Fruit fly (Drosophila melanogaster) whole organism, embryonic: ENCODE measurements around the gene CG6983.

ENCODE experiments used
- BtbVII ChIP-seq: fragments of 200-800 bp; sonication (Bioruptor generic); optimal IDR thresholded peaks from 3 replicates; lab custom pipeline; 2017; ENCODE audit warnings: missing biosample characterization, mild to moderate bottlenecking, missing genetic modification characterization
- CG11093 ChIP-seq: fragments of 200-800 bp; sonication (Bioruptor generic); IDR thresholded peaks from 3 replicates; pipeline ENCODE4 v1.3.6; 2022; ENCODE audit warnings: missing biosample characterization, missing genetic modification characterization
- CG12391 ChIP-seq: fragments of 200-800 bp; sonication (Bioruptor generic); optimal IDR thresholded peaks from 3 replicates; lab custom pipeline; 2018; ENCODE audit warnings: missing biosample characterization, mild to moderate bottlenecking, missing genetic modification characterization, moderate library complexity
- CG1602 ChIP-seq: fragments of 200-800 bp; sonication (Bioruptor generic); optimal IDR thresholded peaks from 3 replicates; lab custom pipeline; 2016; ENCODE audit warnings: missing biosample characterization, missing genetic modification characterization
- CG17385 ChIP-seq: fragments of 200-800 bp; sonication (Bioruptor generic); optimal IDR thresholded peaks from 3 replicates; lab custom pipeline; 2018; ENCODE audit warnings: missing biosample characterization, mild to moderate bottlenecking, missing genetic modification characterization
- CG1792 ChIP-seq: fragments of 200-800 bp; sonication (Bioruptor generic); optimal IDR thresholded peaks from 2 replicates; lab custom pipeline; 2016; ENCODE audit warnings: missing biosample characterization, missing genetic modification characterization
- CG2712 ChIP-seq: fragments of 200-800 bp; optimal IDR thresholded peaks from 3 replicates; lab custom pipeline; 2019; ENCODE audit warnings: missing biosample characterization, mild to moderate bottlenecking, missing genetic modification characterization, moderate library complexity
- CG32772 ChIP-seq: fragments of 200-800 bp; sonication (Bioruptor generic); IDR thresholded peaks from 2 replicates; pipeline ENCODE4 v1.3.6; 2022; ENCODE audit warnings: missing biosample characterization, missing genetic modification characterization
- CG34422 ChIP-seq: fragments of 200-800 bp; sonication (Bioruptor generic); IDR thresholded peaks from 3 replicates; pipeline ENCODE4 v1.3.6; 2022; ENCODE audit warnings: missing biosample characterization, missing genetic modification characterization
- CG4404 ChIP-seq: fragments of 200-800 bp; sonication (Bioruptor generic); IDR thresholded peaks from 2 replicates; pipeline ENCODE4 v1.3.6; 2022; ENCODE audit warnings: missing biosample characterization, missing genetic modification characterization
- CG4424 ChIP-seq: fragments of 200-800 bp; sonication (Bioruptor generic); optimal IDR thresholded peaks from 3 replicates; lab custom pipeline; 2016; ENCODE audit warnings: missing biosample characterization, missing genetic modification characterization
- CG4730 ChIP-seq: fragments of 200-800 bp; sonication (Bioruptor generic); IDR thresholded peaks from 2 replicates; pipeline ENCODE4 v1.3.6; 2022; ENCODE audit warnings: missing biosample characterization, missing genetic modification characterization
- D19A ChIP-seq: fragments of 200-800 bp; optimal IDR thresholded peaks from 3 replicates; lab custom pipeline; 2019; ENCODE audit warnings: missing biosample characterization, mild to moderate bottlenecking, missing genetic modification characterization, moderate library complexity
- Dek ChIP-seq: fragments of 200-800 bp; sonication (Bioruptor generic); optimal IDR thresholded peaks from 3 replicates; lab custom pipeline; 2019; ENCODE audit warnings: missing biosample characterization, mild to moderate bottlenecking, missing genetic modification characterization, moderate library complexity
- Dll ChIP-seq: fragments of 200-800 bp; sonication (Bioruptor generic); IDR thresholded peaks from 4 replicates; pipeline ENCODE4 v1.3.6; 2022; ENCODE audit warnings: missing biosample characterization, missing genetic modification characterization; ENCODE audit not compliant: partially characterized antibody
- Drgx ChIP-seq: fragments of 200-800 bp; sonication (Bioruptor generic); IDR thresholded peaks from 2 replicates; pipeline ENCODE4 v1.3.6; 2022; ENCODE audit warnings: missing biosample characterization, missing genetic modification characterization
- HmgD ChIP-seq: fragments of 200-800 bp; sonication (Bioruptor generic); optimal IDR thresholded peaks from 3 replicates; lab custom pipeline; 2016; ENCODE audit warnings: missing biosample characterization, missing genetic modification characterization
- Jarid2 ChIP-seq: fragments of 200-800 bp; sonication (Bioruptor generic); optimal IDR thresholded peaks from 3 replicates; lab custom pipeline; 2017; ENCODE audit warnings: mild to moderate bottlenecking, missing biosample characterization, missing genetic modification reagents, missing genetic modification characterization
- MBD-R2 ChIP-seq: fragments of 200-800 bp; sonication (Bioruptor generic); IDR thresholded peaks from 2 replicates; pipeline ENCODE4 v1.3.6; 2022; ENCODE audit warnings: missing biosample characterization, missing genetic modification characterization
- Meics ChIP-seq: fragments of 200-800 bp; sonication (Bioruptor generic); optimal IDR thresholded peaks from 2 replicates; lab custom pipeline; 2017; ENCODE audit warnings: missing biosample characterization, mild to moderate bottlenecking, missing genetic modification characterization
- Oaz ChIP-seq: fragments of 200-800 bp; sonication (Bioruptor generic); IDR thresholded peaks from 2 replicates; pipeline ENCODE4 v1.3.6; 2022; ENCODE audit warnings: missing biosample characterization, missing genetic modification characterization
- Ssrp ChIP-seq: fragments of 200-800 bp; sonication (Bioruptor generic); optimal IDR thresholded peaks from 2 replicates; lab custom pipeline; 2018; ENCODE audit warnings: missing biosample characterization, mild to moderate bottlenecking, missing genetic modification characterization, moderate library complexity
- chinmo ChIP-seq: fragments of 200-800 bp; sonication (Bioruptor generic); IDR thresholded peaks from 4 replicates; pipeline ENCODE4 v1.3.6; 2022; ENCODE audit warnings: missing biosample characterization, missing genetic modification characterization; ENCODE audit not compliant: partially characterized antibody
- chm ChIP-seq: fragments of 200-800 bp; sonication (Bioruptor generic); IDR thresholded peaks from 2 replicates; pipeline ENCODE4 v1.3.6; 2022; ENCODE audit warnings: missing biosample characterization, missing genetic modification characterization
- da ChIP-seq: fragments of 200-800 bp; sonication (Bioruptor generic); optimal IDR thresholded peaks from 2 replicates; lab custom pipeline; 2016; ENCODE audit warnings: missing biosample characterization, missing genetic modification characterization
- gsb-n ChIP-seq: fragments of 200-800 bp; sonication (Bioruptor generic); optimal IDR thresholded peaks from 3 replicates; lab custom pipeline; 2018; ENCODE audit warnings: missing biosample characterization, mild to moderate bottlenecking, missing genetic modification characterization
- kni ChIP-seq: fragments of 200-800 bp; sonication (Bioruptor generic); optimal IDR thresholded peaks from 3 replicates; lab custom pipeline; 2017; ENCODE audit warnings: mild to moderate bottlenecking, missing biosample characterization, missing genetic modification reagents, missing genetic modification characterization
- lmd ChIP-seq: fragments of 200-800 bp; sonication (Bioruptor generic); IDR thresholded peaks from 2 replicates; pipeline ENCODE4 v1.3.6; 2022; ENCODE audit warnings: missing biosample characterization, missing genetic modification characterization
- nmo ChIP-seq: fragments of 200-800 bp; sonication (Bioruptor generic); optimal IDR thresholded peaks from 2 replicates; lab custom pipeline; 2018; ENCODE audit warnings: missing biosample characterization, mild to moderate bottlenecking, missing genetic modification characterization, moderate library complexity
- nom ChIP-seq: fragments of 200-800 bp; sonication (Bioruptor generic); optimal IDR thresholded peaks from 2 replicates; lab custom pipeline; 2017; ENCODE audit warnings: missing biosample characterization, missing genetic modification characterization, mild to moderate bottlenecking, moderate library complexity, missing genetic modification reagents
- oc ChIP-seq: fragments of 200-800 bp; sonication (Bioruptor generic); optimal IDR thresholded peaks from 2 replicates; lab custom pipeline; 2018; ENCODE audit warnings: missing biosample characterization, mild to moderate bottlenecking, missing genetic modification characterization, moderate library complexity
- row ChIP-seq: fragments of 200-800 bp; sonication (Bioruptor generic); IDR thresholded peaks from 3 replicates; pipeline ENCODE4 v1.3.6; 2022; ENCODE audit warnings: missing biosample characterization, missing genetic modification characterization
- sens ChIP-seq: fragments of 200-800 bp; sonication (Bioruptor generic); peaks from one replicate; lab custom pipeline; 2016; ENCODE audit warnings: missing biosample characterization, missing genetic modification characterization
- sqz ChIP-seq: fragments of 200-800 bp; sonication (Bioruptor generic); optimal IDR thresholded peaks from 3 replicates; lab custom pipeline; 2018; ENCODE audit warnings: missing biosample characterization, mild to moderate bottlenecking, missing genetic modification characterization
- vvl ChIP-seq: fragments of 200-800 bp; sonication (Bioruptor generic); IDR thresholded peaks from 2 replicates; pipeline ENCODE4 v1.3.6; 2022; ENCODE audit warnings: missing biosample characterization, missing genetic modification characterization
- z ChIP-seq: fragments of 200-800 bp; sonication (Bioruptor generic); IDR thresholded peaks from 3 replicates; pipeline ENCODE4 v1.3.6; 2022; ENCODE audit warnings: missing biosample characterization, missing genetic modification characterization
- zfh1 ChIP-seq: fragments of 200-800 bp; sonication (Bioruptor generic); IDR thresholded peaks from 3 replicates; pipeline ENCODE4 v1.3.6; 2022; ENCODE audit warnings: missing biosample characterization, missing genetic modification characterization

CG6983 gene

DNA sequence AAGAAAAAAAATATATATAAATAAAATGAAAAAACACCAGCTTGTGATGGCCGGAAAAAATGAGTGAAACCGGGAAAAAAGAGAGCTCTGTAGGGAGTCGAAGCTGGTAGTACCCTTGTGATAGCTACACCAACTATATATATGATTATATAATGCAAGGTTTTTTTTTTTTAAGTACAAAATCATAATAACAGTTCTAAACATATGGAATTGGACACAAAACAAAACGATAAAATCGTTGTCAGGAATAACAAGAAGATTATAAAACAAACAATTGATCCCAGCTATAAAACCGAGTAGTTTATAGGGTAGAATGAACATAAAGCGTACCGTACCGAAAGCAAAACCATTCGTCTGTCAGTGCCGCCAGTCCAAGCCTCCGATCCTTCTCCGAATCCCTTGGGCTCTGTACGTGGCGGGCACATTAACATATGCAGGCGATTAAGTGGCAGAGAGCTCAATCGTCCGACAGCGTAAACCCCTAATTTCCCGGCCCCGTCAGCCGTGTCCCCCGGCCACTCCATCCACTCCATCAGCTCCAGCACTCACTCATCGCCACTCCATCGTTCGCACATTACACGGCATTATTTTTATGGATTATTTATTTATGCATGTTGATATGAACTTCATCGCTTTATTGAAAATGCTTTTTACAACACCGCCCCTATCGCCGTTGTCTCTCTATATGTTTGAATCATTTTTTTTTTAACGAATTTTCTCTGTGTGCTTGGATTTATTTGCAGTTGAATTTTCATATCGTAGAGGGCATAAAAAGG lies 12.2 kb upstream of the CG6983 start (continued):
- peak; percentile 3 for TF ChIP-seq Dek
- TF ChIP-seq CG17385 (GFP tag; lab: Kevin White, UChicago): no peak
- peak; percentile 89 for TF ChIP-seq kni (GFP tag; lab: Kevin White, UChicago)
- TF ChIP-seq sens (GFP tag; lab: Kevin White, UChicago): peak; percentile 77
- 0 out of 4 replicates have a peak, but pooled peaks have one; percentile 12 for TF ChIP-seq Dll (GFP tag; lab: Robert Waterston, UW)
- TF ChIP-seq CG12391 (tag; lab: Kevin White, UChicago): peak; percentile 8
- TF ChIP-seq MBD-R2: no peak
- peak; percentile 8 for TF ChIP-seq sqz (GFP tag; lab: Kevin White, UChicago)
- peak; percentile 88 for TF ChIP-seq oc (tag; lab: Kevin White, UChicago)
- peak; percentile 56; the same call in 1 of the 2 replicates for TF ChIP-seq chm (GFP tag; lab: Robert Waterston, UW)
- peak; percentile 45; the same call in 2 of the 3 replicates for TF ChIP-seq row (GFP tag; lab: Robert Waterston, UW)
- peak; percentile 45 for TF ChIP-seq D19A (tag; lab: Kevin White, UChicago)
- no peak for TF ChIP-seq CG34422 (GFP tag; lab: Robert Waterston, UW)
- TF ChIP-seq, all 482 proteins: peak for 19

DNA sequence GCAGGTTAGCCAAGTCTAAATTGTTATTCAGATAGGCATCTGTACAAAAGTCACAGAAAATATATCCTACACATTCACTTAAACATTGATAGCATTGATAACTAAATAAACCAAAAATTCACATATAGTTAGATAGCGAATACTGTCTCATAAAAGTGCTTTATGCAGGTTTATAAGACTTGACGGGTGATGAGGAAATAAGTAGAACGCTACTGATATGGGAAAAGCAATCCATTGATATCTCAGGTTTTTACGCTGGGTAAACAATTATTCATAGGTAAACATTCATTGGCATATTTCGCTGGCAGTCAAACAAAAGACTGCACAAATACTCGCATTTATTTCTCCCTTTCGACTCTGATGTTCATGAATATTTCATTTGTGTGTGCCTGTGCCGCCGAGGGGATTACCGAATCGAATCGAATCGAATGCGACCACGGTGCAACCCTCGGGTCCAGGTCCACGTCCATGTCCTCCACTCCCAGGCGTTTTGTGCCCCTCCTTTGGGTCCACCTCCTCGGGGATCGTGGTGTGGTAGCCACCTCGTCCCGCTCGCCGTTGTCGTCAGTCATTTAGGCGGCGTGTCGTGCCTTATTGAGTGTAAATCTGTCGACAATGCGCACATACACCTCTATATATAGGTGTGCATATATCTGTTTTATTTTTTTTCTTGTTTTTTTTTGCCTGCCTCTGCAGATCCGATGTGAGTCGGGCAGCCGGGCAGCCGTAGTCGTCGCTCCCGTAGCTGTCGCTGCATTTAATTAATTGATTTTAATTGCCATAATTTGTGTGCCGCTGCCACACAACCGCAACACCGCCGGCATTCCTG lies 11.1 kb upstream of the CG6983 start:
- TF ChIP-seq Oaz (GFP tag; lab: Robert Waterston, UW) (0 out of 2 replicates have a peak, but pooled peaks have one; percentile 19), Ssrp (peak; percentile 10), CG32772 (GFP tag; lab: Robert Waterston, UW) (peak; percentile 38; the same call in 1 of the 2 replicates), Jarid2 (GFP tag; lab: Kevin White, UChicago) (peak; percentile 6), Meics (GFP tag; lab: Kevin White, UChicago) (peak; percentile 8), BtbVII (GFP tag; lab: Kevin White, UChicago) (no peak), HmgD (no peak), zfh1 (GFP tag; lab: Robert Waterston, UW) (0 out of 3 replicates have a peak, but pooled peaks have one; percentile 13), sens (GFP tag; lab: Kevin White, UChicago) (peak; percentile 55), chinmo (GFP tag; lab: Robert Waterston, UW) (0 out of 4 replicates have a peak, but pooled peaks have one; percentile 58), da (GFP tag; lab: Kevin White, UChicago) (no peak), nmo (peak; percentile 10), CG4424 (GFP tag; lab: Kevin White, UChicago) (peak; percentile 18), Drgx (GFP tag; lab: Robert Waterston, UW) (peak; percentile 17; the same call in 1 of the 2 replicates), CG1602 (GFP tag; lab: Kevin White, UChicago) (no peak), CG4404 (GFP tag; lab: Robert Waterston, UW) (no peak), nom (peak; percentile 18), CG11093 (0 out of 3 replicates have a peak, but pooled peaks have one; percentile 7), z (GFP tag; lab: Robert Waterston, UW) (0 out of 3 replicates have a peak, but pooled peaks have one; percentile 48), gsb-n (tag; lab: Kevin White, UChicago) (peak; percentile 11), CG1792 (no peak), CG4730 (GFP tag; lab: Robert Waterston, UW) (0 out of 2 replicates have a peak, but pooled peaks have one; percentile 8), vvl (GFP tag; lab: Robert Waterston, UW) (peak; percentile 33; the same call in 1 of the 2 replicates), CG2712 (tag; lab: Kevin White, UChicago) (peak; percentile 8), lmd (GFP tag; lab: Robert Waterston, UW) (0 out of 2 replicates have a peak, but pooled peaks have one; percentile 3)
